Fruit fly (Drosophila melanogaster) whole organism, pupa: Measurements from ENCODE around the gene grsm.
A peak's percentile ranks its signal among the peaks of the same experiment; 100 is the strongest.

Experiments used
- CG10348 ChIP-seq: fragments of 200-800 bp; sonication (Bioruptor generic); IDR thresholded peaks from 2 replicates; pipeline ENCODE4 v1.3.6; 2022; ENCODE audit warnings: missing biosample characterization, missing genetic modification characterization
- CG34367 ChIP-seq: fragments of 200-800 bp; sonication (Bioruptor generic); optimal IDR thresholded peaks from 2 replicates; lab custom pipeline; 2018; ENCODE audit warnings: missing biosample characterization, mild to moderate bottlenecking, missing genetic modification characterization
- CG9948 ChIP-seq: fragments of 200-800 bp; sonication (Bioruptor generic); optimal IDR thresholded peaks from 2 replicates; lab custom pipeline; 2018; ENCODE audit warnings: missing biosample characterization, mild to moderate bottlenecking, missing genetic modification characterization, moderate library complexity
- Ets98B ChIP-seq: fragments of 200-800 bp; sonication (Bioruptor generic); IDR thresholded peaks from 2 replicates; pipeline ENCODE4 v1.3.6; 2022; ENCODE audit warnings: missing biosample characterization, missing genetic modification characterization

DNA sequence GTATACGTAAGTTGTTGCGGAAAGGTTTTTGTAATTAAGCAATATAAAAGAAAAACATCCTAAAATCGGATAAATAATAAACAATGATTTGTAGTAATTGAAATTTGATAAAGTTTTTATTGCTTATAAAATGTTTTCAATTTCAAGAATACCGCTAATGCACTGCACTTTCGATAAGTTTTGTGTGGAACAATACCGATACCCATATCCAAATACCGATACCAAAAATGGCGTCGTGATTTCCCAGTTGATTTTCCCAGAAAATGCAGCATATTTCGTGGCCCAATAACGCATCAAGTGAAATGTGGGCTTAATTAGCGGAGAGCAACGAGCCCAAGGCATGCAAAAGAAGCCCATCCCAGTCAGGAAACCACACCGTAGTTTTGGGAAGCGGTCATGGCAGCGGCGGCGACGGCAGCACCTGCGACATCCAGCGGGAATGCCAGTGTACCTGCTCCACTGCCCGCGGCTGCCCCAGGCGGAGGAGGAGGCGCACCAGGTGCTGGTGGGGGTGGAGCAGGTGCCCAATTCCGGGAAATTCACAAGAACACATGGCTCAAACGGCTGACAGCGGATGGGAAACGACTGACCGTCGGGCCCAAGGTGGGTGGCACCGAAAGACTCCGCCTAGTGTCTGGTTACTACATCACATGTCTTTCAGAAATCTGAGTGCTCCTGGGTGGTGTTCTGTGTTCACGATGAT lies 18.5 kb upstream of the grsm start, which contains the start of gene CG31342:
- no peak for TF ChIP-seq CG10348 (GFP tag; lab: Robert Waterston, UW)
- no peak; the same call in 1 of the 2 replicates for TF ChIP-seq Ets98B (GFP tag; lab: Robert Waterston, UW)
- TF ChIP-seq CG9948 (tag; lab: Kevin White, UChicago), result peak; percentile 38
- TF ChIP-seq CG34367 (tag; lab: Kevin White, UChicago), result no peak
